Worm (Caenorhabditis elegans) whole organism, midembryonic: ENCODE measurements around the gene Y67D8C.7.

ENCODE experiments used
- T22C8.4 ChIP-seq: fragments of 200-800 bp; sonication (Bioruptor generic); IDR thresholded peaks from 2 replicates; pipeline ENCODE4 v1.3.6; 2022; ENCODE audit warnings: missing genetic modification characterization, missing compliant biosample characterization
- cog-1 ChIP-seq: sonication (generic microtip); optimal IDR thresholded peaks from 2 replicates; lab custom pipeline; 2016; ENCODE audit warnings: missing genetic modification characterization, missing compliant biosample characterization
- flt-1 ChIP-seq: fragments of 200-800 bp; sonication (Bioruptor generic); IDR thresholded peaks from 2 replicates; pipeline ENCODE4 v1.3.6; 2022; ENCODE audit warnings: missing genetic modification characterization, missing compliant biosample characterization
- klf-2 ChIP-seq: fragments of 200-800 bp; sonication (Bioruptor generic); conservative IDR thresholded peaks from 2 replicates; pipeline ENCODE4 v1.3.6; 2022; ENCODE audit warnings: missing genetic modification reagents, missing genetic modification characterization, missing compliant biosample characterization
- med-1 ChIP-seq: sonication (generic microtip); optimal IDR thresholded peaks from 2 replicates; lab custom pipeline; 2017; ENCODE audit warnings: missing genetic modification characterization, mild to moderate bottlenecking, missing compliant biosample characterization, antibody characterized with exemption, missing genetic modification reagents; ENCODE audit not compliant: insufficient read depth
- ref-1 ChIP-seq: fragments of 200-800 bp; sonication (Bioruptor generic); conservative IDR thresholded peaks from 2 replicates; pipeline ENCODE4 v1.3.6; 2022; ENCODE audit warnings: missing genetic modification reagents, missing genetic modification characterization, missing compliant biosample characterization
- tab-1 ChIP-seq: fragments of 200-800 bp; sonication (Bioruptor generic); IDR thresholded peaks from 2 replicates; pipeline ENCODE4 v1.3.6; 2022; ENCODE audit warnings: missing genetic modification characterization, missing compliant biosample characterization
- ztf-23 ChIP-seq: fragments of 200-800 bp; sonication (Bioruptor generic); IDR thresholded peaks from 2 replicates; pipeline ENCODE4 v1.3.6; 2022; ENCODE audit warnings: missing genetic modification reagents, missing genetic modification characterization, missing compliant biosample characterization
- ztf-29 ChIP-seq: fragments of 200-800 bp; sonication (Bioruptor generic); IDR thresholded peaks from 2 replicates; pipeline ENCODE4 v1.3.6; 2022; ENCODE audit warnings: missing genetic modification reagents, missing genetic modification characterization, missing compliant biosample characterization

Y67D8C.7 gene

DNA sequence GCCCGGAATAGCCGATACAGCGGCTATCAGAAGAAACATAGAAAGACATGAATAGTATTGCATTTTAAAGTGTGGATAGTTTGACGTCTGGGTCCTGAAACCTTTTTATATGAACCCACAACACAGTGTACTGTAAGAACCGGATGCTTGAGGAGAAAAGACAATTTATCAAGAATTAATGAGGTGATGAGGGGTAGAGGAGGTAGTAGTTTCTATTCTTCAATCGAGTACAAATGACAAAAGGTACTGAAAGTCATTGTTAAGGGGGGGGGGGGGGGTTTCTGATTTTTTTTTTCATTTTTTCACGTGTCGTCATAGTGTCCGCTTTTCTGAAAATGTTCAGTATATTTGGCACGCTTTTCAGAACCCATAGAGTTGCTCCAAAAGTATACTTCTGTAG is at the start of gene Y67D8C.7:
TSS of gene Y67D8C.7 (minus strand) at position 101 of the 400 bp plus-strand sequence.
- TF ChIP-seq cog-1 (no peak), ztf-29 (GFP tag; lab: Robert Waterston, UW) (no peak), med-1 (no peak), T22C8.4 (GFP tag; lab: Robert Waterston, UW) (no peak), flt-1 (no peak), ref-1 (no peak), klf-2 (no peak), ztf-23 (no peak), tab-1 (GFP tag; lab: Robert Waterston, UW) (no peak)

DNA sequence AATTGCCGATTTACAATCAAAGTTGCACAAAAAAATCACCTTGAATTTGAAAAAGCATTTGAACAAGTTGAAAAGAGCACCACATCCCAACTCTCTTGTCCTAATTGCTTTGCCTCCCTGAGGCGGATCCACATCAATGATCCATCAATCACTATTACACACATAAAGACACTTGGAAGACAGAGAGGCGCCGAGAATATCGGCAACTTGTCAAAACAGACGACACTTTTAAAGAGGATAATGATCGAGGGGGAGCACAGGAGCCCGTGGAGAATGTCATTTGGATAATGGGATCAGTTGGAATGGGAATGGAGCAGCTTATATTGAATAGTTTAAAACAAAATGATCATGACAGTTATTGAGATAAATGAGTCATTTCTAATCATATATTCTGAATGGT is 34.5 kb upstream of the Y67D8C.7 start:
- no peak for TF ChIP-seq tab-1 (GFP tag; lab: Robert Waterston, UW)
- TF ChIP-seq ref-1 = no peak
- no peak for TF ChIP-seq klf-2
- no peak for TF ChIP-seq flt-1
- TF ChIP-seq ztf-23 = no peak
- no peak for TF ChIP-seq ztf-29 (GFP tag; lab: Robert Waterston, UW)
- TF ChIP-seq cog-1 = no peak

DNA sequence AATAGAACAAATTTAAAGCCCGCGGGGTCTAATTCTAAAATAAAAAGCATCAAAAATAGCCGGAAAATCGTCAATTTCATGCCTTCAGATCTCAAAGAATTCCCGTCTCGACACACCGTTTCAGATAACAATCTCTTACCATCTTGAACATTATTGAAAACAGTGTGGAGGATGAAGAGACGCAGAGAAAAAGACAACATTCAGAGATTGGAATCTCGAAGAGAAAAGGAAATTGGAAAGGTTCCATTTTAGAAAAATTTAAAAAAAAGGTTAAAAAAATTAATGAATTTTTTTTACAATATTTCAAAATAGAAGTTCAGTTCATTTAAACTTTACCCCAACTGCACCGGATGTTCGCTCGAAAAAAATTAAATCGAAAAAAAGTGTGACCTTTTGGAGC is 30.3 kb upstream of the Y67D8C.7 start:
- TF ChIP-seq cog-1 (no peak), ztf-23 (no peak), tab-1 (GFP tag; lab: Robert Waterston, UW) (no peak), med-1 (no peak), ref-1 (no peak), T22C8.4 (GFP tag; lab: Robert Waterston, UW) (no peak), ztf-29 (GFP tag; lab: Robert Waterston, UW) (no peak), klf-2 (no peak), flt-1 (no peak)

DNA sequence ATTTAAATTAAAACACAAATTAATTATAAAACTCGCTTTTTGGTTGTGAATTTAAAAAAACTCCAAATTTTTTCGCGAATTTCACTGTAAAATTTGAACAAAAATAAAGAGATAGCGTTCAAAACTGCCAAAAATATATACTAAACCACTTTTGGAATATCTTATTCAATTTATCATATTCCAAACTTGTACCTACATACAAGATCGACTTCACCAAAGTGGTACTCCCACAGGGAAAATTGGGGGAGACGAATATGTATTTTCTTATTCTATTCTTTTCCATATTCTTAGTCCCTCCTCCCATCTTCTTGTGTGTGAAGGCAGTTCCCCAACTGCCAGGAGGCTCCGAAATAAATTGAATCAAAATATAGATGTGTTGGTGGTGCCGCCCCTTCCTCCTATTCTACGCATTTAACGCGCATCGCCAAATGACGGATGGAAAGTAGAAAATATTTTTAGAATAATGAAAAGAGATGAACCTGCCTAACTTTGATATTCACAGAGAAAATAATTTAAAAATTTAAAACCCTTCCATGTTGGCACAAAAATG is 29.3 kb upstream of the Y67D8C.7 start:
- TF ChIP-seq ztf-23 (no peak), med-1 (no peak)

DNA sequence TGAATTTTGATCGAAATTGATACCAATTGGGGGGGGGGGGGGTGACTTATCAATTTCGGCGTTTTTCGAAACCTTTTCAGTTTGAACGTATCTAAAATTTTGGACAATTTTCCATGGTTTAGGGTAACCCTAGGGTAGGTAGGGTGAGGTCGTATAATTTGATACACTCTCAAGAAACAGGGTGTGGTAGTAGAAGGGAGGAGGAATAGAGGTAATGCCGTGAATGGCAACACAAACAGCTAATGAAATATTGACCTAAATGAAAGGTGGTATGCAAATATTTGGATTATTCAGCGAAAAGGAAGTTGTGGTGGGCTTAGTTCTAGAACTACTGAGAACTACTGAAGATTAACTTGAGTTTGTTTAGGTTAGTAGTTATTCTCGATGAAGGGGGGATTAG is 26.2 kb upstream of the Y67D8C.7 start:
- TF ChIP-seq ref-1 (no peak), ztf-29 (GFP tag; lab: Robert Waterston, UW) (no peak), tab-1 (GFP tag; lab: Robert Waterston, UW) (no peak), cog-1 (no peak)

DNA sequence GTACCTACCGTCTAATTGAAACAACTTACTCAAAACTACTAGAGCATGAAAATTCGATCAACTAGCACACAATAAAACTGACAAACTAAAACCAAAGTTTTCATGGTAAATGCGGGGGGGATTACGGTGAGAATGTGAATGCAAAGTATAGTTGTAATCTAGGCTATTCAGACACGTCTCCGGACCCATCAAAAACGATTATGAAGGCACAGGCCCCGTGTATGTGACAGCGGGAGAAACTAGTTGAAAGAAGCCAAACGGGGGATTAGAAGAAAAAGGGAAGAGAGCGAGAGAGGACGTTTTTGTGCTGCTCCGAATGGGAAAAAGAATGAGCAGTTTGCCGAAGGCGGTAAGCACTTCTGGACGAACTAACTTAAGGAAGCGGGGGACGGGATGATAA is 24.4 kb upstream of the Y67D8C.7 start:
- no peak for TF ChIP-seq ztf-29 (GFP tag; lab: Robert Waterston, UW)
- TF ChIP-seq T22C8.4 (GFP tag; lab: Robert Waterston, UW) = no peak
- no peak for TF ChIP-seq klf-2
- TF ChIP-seq ztf-23 = no peak
- TF ChIP-seq cog-1 = no peak
- TF ChIP-seq med-1 = no peak
- TF ChIP-seq flt-1 = no peak
- TF ChIP-seq tab-1 (GFP tag; lab: Robert Waterston, UW) = no peak
- no peak for TF ChIP-seq ref-1

DNA sequence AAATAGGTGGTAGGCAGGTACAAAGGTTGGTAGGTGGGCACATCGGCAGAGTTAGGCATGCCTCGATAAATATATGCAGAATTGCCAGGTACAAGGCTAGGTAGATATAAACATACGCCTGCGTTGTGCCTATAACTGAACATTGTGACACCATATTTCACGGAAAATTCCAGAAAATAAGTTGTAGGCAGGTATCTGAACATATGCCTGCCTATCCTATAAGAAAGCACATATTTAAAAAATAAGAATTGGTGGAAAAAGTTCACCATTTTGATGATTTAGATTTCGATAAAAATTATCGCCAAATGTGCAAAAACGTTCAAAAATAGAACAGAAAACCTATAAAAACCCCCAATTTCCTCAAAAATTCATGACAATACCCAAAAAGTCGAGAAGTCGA is 22.9 kb upstream of the Y67D8C.7 start:
- TF ChIP-seq flt-1 = no peak
- TF ChIP-seq med-1 = no peak
- no peak for TF ChIP-seq ztf-23
- TF ChIP-seq T22C8.4 (GFP tag; lab: Robert Waterston, UW) = no peak
- TF ChIP-seq ref-1 = no peak
- TF ChIP-seq cog-1 = no peak
- no peak for TF ChIP-seq ztf-29 (GFP tag; lab: Robert Waterston, UW)
- no peak for TF ChIP-seq klf-2
- no peak for TF ChIP-seq tab-1 (GFP tag; lab: Robert Waterston, UW)

DNA sequence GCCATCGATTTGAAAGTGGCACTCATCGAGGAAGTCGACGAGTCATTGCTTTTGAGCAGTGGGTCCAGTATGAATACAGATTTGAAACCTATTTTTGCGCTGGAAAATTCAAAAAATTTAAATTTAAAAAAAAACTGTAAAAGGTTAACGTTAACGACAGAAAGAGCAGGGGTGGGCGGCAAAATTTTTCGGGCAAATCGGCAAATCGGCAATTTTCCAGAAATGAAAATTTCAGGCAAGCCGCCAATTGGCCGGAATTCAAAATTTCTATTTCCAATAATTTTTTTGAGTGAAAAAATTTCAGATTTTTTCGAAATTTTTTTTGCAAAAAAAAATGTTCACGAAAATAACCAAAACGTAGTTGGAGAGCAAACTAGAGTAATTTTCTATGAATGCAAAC is 20.1 kb upstream of the Y67D8C.7 start, which contains the start of gene Y67D8C.9:
TSS of gene Y67D8C.9 (minus strand) at position 101 of the 400 bp plus-strand sequence.
- TF ChIP-seq med-1 = no peak
- TF ChIP-seq cog-1 = no peak
- no peak for TF ChIP-seq flt-1
- no peak for TF ChIP-seq T22C8.4 (GFP tag; lab: Robert Waterston, UW)
- no peak for TF ChIP-seq ztf-23
- no peak for TF ChIP-seq ztf-29 (GFP tag; lab: Robert Waterston, UW)
- no peak for TF ChIP-seq ref-1

DNA sequence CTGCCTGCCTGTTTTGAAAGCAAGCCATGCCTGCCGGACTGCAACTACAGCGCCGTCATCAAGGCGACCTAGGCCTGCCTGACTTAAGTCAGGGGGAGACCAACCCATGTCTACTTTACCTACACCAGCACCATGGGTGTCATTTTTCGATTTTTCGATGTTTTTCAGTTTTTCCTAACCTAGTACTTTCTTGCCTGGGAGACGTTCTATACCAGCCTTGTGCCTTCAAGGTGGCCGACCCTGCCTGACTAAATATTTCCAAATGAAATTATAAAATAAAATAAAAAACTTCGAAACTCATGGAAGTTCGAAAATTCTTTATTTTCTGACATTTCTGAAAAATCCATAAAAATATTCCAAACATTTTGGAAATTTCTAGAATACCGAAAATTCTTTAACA is 10.1 kb upstream of the Y67D8C.7 start:
- no peak for TF ChIP-seq klf-2
- no peak for TF ChIP-seq ref-1
- TF ChIP-seq ztf-23 = no peak
- no peak for TF ChIP-seq tab-1 (GFP tag; lab: Robert Waterston, UW)

DNA sequence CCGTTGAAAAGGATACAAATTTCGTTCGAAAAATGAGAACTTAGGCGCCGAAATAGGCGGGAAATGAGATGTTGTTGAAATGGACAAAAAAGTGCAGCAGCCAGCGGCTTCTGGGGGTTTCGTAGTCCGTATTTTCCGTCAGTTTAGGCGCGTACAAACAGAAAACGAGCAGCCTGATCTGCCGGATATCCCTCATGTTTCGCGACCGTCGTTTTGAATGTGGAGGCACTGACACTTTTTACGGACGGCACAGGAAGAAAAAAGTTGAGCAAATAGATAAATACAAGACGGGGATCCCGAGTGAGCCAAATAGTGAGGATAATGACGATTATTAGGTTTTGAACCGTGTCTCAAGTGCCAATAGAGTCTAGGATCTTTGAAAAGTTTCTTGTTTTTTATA is 9.5 kb upstream of the Y67D8C.7 start, which contains the start of gene Y67D8C.22:
TSS of gene Y67D8C.22 (minus strand) at position 101 of the 400 bp plus-strand sequence.
- TF ChIP-seq tab-1 (GFP tag; lab: Robert Waterston, UW) (no peak), klf-2 (no peak), ztf-29 (GFP tag; lab: Robert Waterston, UW) (no peak), flt-1 (no peak), med-1 (no peak), cog-1 (no peak), T22C8.4 (GFP tag; lab: Robert Waterston, UW) (no peak), ztf-23 (no peak), ref-1 (no peak)

DNA sequence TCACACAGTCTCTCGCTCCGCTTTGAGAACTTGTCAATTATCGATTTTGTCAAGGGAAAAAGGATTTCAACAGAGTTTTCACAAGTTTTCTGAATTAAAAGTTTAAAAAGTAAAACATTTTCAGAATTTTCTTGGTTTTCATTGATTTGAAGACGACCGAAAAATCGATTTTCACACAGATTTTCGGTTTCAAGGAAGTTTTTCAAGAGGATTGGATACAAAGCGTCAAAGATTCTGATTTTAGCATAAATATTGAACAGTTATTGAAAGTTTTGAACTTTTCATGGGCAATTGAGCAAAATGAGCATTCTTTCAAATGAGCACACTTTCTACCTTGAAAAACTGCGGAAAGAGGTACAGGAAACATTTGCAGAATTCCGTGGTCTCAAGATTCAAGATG is 5.3 kb upstream of the Y67D8C.7 start, which contains the start of gene Y67D8C.2:
TSS of gene Y67D8C.2 (plus strand) at position 301 of the 400 bp plus-strand sequence.
- TF ChIP-seq ref-1 (no peak), ztf-23 (no peak), ztf-29 (GFP tag; lab: Robert Waterston, UW) (no peak), tab-1 (GFP tag; lab: Robert Waterston, UW) (no peak), T22C8.4 (GFP tag; lab: Robert Waterston, UW) (0 out of 2 replicates have a peak, but pooled peaks have one; percentile 15), cog-1 (no peak), klf-2 (no peak)
